Fruit fly (Drosophila melanogaster) whole organism, embryonic: Measurements from ENCODE around the gene Tctp.

ENCODE experiments used
- Adf1 ChIP-seq: fragments of 200-800 bp; sonication (Bioruptor generic); IDR thresholded peaks from 2 replicates; pipeline ENCODE4 v1.3.6; 2022; ENCODE audit warnings: missing biosample characterization, missing genetic modification characterization
- Atf3 ChIP-seq: fragments of 200-800 bp; sonication (Bioruptor generic); optimal IDR thresholded peaks from 3 replicates; lab custom pipeline; 2016; ENCODE audit warnings: missing biosample characterization, missing genetic modification characterization
- BEAF-32 ChIP-seq: fragments of 200-800 bp; sonication (Bioruptor generic); optimal IDR thresholded peaks from 3 replicates; lab custom pipeline; 2017; ENCODE audit warnings: missing biosample characterization, missing genetic modification characterization, mild to moderate bottlenecking, moderate library complexity, missing genetic modification reagents
- Bgb ChIP-seq: fragments of 200-800 bp; sonication (Bioruptor generic); IDR thresholded peaks from 2 replicates; pipeline ENCODE4 v1.3.6; 2022; ENCODE audit warnings: missing biosample characterization, missing genetic modification characterization; ENCODE audit not compliant: partially characterized antibody
- CG10267 ChIP-seq: fragments of 200-800 bp; sonication (Bioruptor generic); optimal IDR thresholded peaks from 2 replicates; lab custom pipeline; 2018; ENCODE audit warnings: missing biosample characterization, mild to moderate bottlenecking, missing genetic modification characterization, moderate library complexity
- CG10654 ChIP-seq: fragments of 200-800 bp; sonication (Bioruptor generic); optimal IDR thresholded peaks from 2 replicates; lab custom pipeline; 2016; ENCODE audit warnings: missing biosample characterization, missing genetic modification characterization
- CG15073 ChIP-seq: fragments of 200-800 bp; sonication (Bioruptor generic); optimal IDR thresholded peaks from 2 replicates; lab custom pipeline; 2016; ENCODE audit warnings: missing biosample characterization, missing genetic modification characterization
- CG1792 ChIP-seq: fragments of 200-800 bp; sonication (Bioruptor generic); optimal IDR thresholded peaks from 2 replicates; lab custom pipeline; 2016; ENCODE audit warnings: missing biosample characterization, missing genetic modification characterization
- CG2120 ChIP-seq: fragments of 200-800 bp; sonication (Bioruptor generic); optimal IDR thresholded peaks from 3 replicates; lab custom pipeline; 2016; ENCODE audit warnings: missing biosample characterization, missing genetic modification characterization
- CG32767 ChIP-seq: fragments of 200-800 bp; sonication (Bioruptor generic); IDR thresholded peaks from 2 replicates; pipeline ENCODE4 v1.3.6; 2022; ENCODE audit warnings: missing biosample characterization, missing genetic modification characterization
- CG34224 ChIP-seq: fragments of 200-800 bp; sonication (Bioruptor generic); IDR thresholded peaks from 3 replicates; pipeline ENCODE4 v1.3.6; 2022; ENCODE audit warnings: missing biosample characterization, missing genetic modification characterization; ENCODE audit not compliant: partially characterized antibody
- CG3995 ChIP-seq: fragments of 200-800 bp; sonication (Bioruptor generic); optimal IDR thresholded peaks from 3 replicates; lab custom pipeline; 2016; ENCODE audit warnings: missing biosample characterization, missing genetic modification characterization
- CG4404 ChIP-seq: fragments of 200-800 bp; sonication (Bioruptor generic); IDR thresholded peaks from 2 replicates; pipeline ENCODE4 v1.3.6; 2022; ENCODE audit warnings: missing biosample characterization, missing genetic modification characterization
- CG5180 ChIP-seq: fragments of 200-800 bp; sonication (Bioruptor generic); optimal IDR thresholded peaks from 3 replicates; lab custom pipeline; 2017; ENCODE audit warnings: missing biosample characterization, missing genetic modification characterization, mild to moderate bottlenecking, moderate library complexity, missing genetic modification reagents
- CG8765 ChIP-seq: fragments of 200-800 bp; sonication (Bioruptor generic); IDR thresholded peaks from 2 replicates; pipeline ENCODE4 v1.3.6; 2022; ENCODE audit warnings: missing biosample characterization, missing genetic modification characterization
- CG8944 ChIP-seq: fragments of 200-800 bp; sonication (Bioruptor generic); optimal IDR thresholded peaks from 3 replicates; lab custom pipeline; 2016; ENCODE audit warnings: missing biosample characterization, missing genetic modification characterization
- CG9215 ChIP-seq: fragments of 200-800 bp; sonication (Bioruptor generic); IDR thresholded peaks from 2 replicates; pipeline ENCODE4 v1.3.6; 2022; ENCODE audit warnings: missing biosample characterization, missing genetic modification characterization
- CG9609 ChIP-seq: fragments of 200-800 bp; sonication (Bioruptor generic); optimal IDR thresholded peaks from 3 replicates; lab custom pipeline; 2016; ENCODE audit warnings: missing biosample characterization, missing genetic modification characterization
- CG9797 ChIP-seq: fragments of 200-800 bp; sonication (Bioruptor generic); optimal IDR thresholded peaks from 3 replicates; lab custom pipeline; 2018; ENCODE audit warnings: missing biosample characterization, mild to moderate bottlenecking, missing genetic modification characterization
- Chrac-16 ChIP-seq: fragments of 200-800 bp; sonication (Bioruptor generic); optimal IDR thresholded peaks from 3 replicates; lab custom pipeline; 2016; ENCODE audit warnings: missing biosample characterization, missing genetic modification characterization
- D ChIP-seq, 2 experiments: fragments of 200-800 bp in 1 of 2; fragments of >200 bp in 1 of 2; sonication (Bioruptor generic) in 1 of 2; optimal IDR thresholded peaks; 2 replicates in 1 of 2; 3 replicates in 1 of 2; lab custom pipeline; 2017; ENCODE audit warnings: mild to moderate bottlenecking in 1 of 2, missing biosample characterization in 1 of 2, missing genetic modification characterization in 1 of 2, missing genetic modification reagents in 1 of 2
- Dek ChIP-seq: fragments of 200-800 bp; sonication (Bioruptor generic); optimal IDR thresholded peaks from 3 replicates; lab custom pipeline; 2019; ENCODE audit warnings: missing biosample characterization, mild to moderate bottlenecking, missing genetic modification characterization, moderate library complexity
- Dll ChIP-seq: fragments of 200-800 bp; sonication (Bioruptor generic); IDR thresholded peaks from 4 replicates; pipeline ENCODE4 v1.3.6; 2022; ENCODE audit warnings: missing biosample characterization, missing genetic modification characterization; ENCODE audit not compliant: partially characterized antibody
- Ets65A ChIP-seq: fragments of 200-800 bp; sonication (Bioruptor generic); peaks from one replicate; lab custom pipeline; 2016; ENCODE audit warnings: missing biosample characterization, missing genetic modification characterization
- Ets97D ChIP-seq: fragments of 200-800 bp; sonication (Bioruptor generic); optimal IDR thresholded peaks from 3 replicates; lab custom pipeline; 2016; ENCODE audit warnings: missing biosample characterization, missing genetic modification characterization
- HLH4C ChIP-seq: fragments of 200-800 bp; sonication (Bioruptor generic); IDR thresholded peaks from 3 replicates; pipeline ENCODE4 v1.3.6; 2022; ENCODE audit warnings: missing biosample characterization, missing genetic modification characterization; ENCODE audit not compliant: partially characterized antibody
- HLH54F ChIP-seq: fragments of 200-800 bp; sonication (Bioruptor generic); optimal IDR thresholded peaks from 3 replicates; lab custom pipeline; 2016; ENCODE audit warnings: missing biosample characterization, missing genetic modification characterization
- HmgD ChIP-seq: fragments of 200-800 bp; sonication (Bioruptor generic); optimal IDR thresholded peaks from 3 replicates; lab custom pipeline; 2016; ENCODE audit warnings: missing biosample characterization, missing genetic modification characterization
- MBD-R2 ChIP-seq: fragments of 200-800 bp; sonication (Bioruptor generic); IDR thresholded peaks from 2 replicates; pipeline ENCODE4 v1.3.6; 2022; ENCODE audit warnings: missing biosample characterization, missing genetic modification characterization
- Mes4 ChIP-seq: fragments of 200-800 bp; sonication (Bioruptor generic); optimal IDR thresholded peaks from 2 replicates; lab custom pipeline; 2016; ENCODE audit warnings: missing biosample characterization, missing genetic modification characterization
- Nf-YC ChIP-seq: fragments of 200-800 bp; optimal IDR thresholded peaks from 3 replicates; lab custom pipeline; 2019; ENCODE audit warnings: missing biosample characterization, mild to moderate bottlenecking, missing genetic modification characterization, moderate library complexity
- Pdp1 ChIP-seq, 2 experiments: fragments of 200-800 bp; sonication (Bioruptor generic); optimal IDR thresholded peaks; 3 replicates each; lab custom pipeline; 2016; ENCODE audit warnings: missing biosample characterization in 2 of 2, missing genetic modification characterization in 2 of 2, mild to moderate bottlenecking in 1 of 2, moderate library complexity in 1 of 2
- ac ChIP-seq: fragments of 200-800 bp; sonication (Bioruptor generic); optimal IDR thresholded peaks from 3 replicates; lab custom pipeline; 2017; ENCODE audit warnings: missing biosample characterization, mild to moderate bottlenecking, missing genetic modification characterization
- amos ChIP-seq: fragments of 200-800 bp; sonication (Bioruptor generic); IDR thresholded peaks from 2 replicates; pipeline ENCODE4 v1.3.6; 2022; ENCODE audit warnings: missing biosample characterization, missing genetic modification characterization; ENCODE audit not compliant: partially characterized antibody
- ap ChIP-seq: fragments of 200-800 bp; sonication (Bioruptor generic); IDR thresholded peaks from 2 replicates; pipeline ENCODE4 v1.3.6; 2022; ENCODE audit warnings: missing biosample characterization, missing genetic modification characterization
- bsh ChIP-seq, 2 experiments: fragments of 200-800 bp; sonication (Bioruptor generic); optimal IDR thresholded peaks; 2 replicates each; lab custom pipeline; 2017 to 2018; ENCODE audit warnings: mild to moderate bottlenecking in 2 of 2, missing biosample characterization in 2 of 2, missing genetic modification characterization in 2 of 2, moderate library complexity in 1 of 2
- crp ChIP-seq, 2 experiments: fragments of 200-800 bp; sonication (Bioruptor generic); optimal IDR thresholded peaks; 2 replicates in 1 of 2; 3 replicates in 1 of 2; lab custom pipeline; 2017; ENCODE audit warnings: missing biosample characterization in 2 of 2, missing genetic modification characterization in 2 of 2, mild to moderate bottlenecking in 1 of 2, moderate library complexity in 1 of 2
- da ChIP-seq: fragments of 200-800 bp; sonication (Bioruptor generic); optimal IDR thresholded peaks from 2 replicates; lab custom pipeline; 2016; ENCODE audit warnings: missing biosample characterization, missing genetic modification characterization
- eve ChIP-seq, 2 experiments: fragments of >200 bp; optimal IDR thresholded peaks; 2 replicates each; lab custom pipeline; 2017; ENCODE audit warnings: missing biosample characterization in 2 of 2, missing genetic modification characterization in 2 of 2
- ewg ChIP-seq: fragments of 200-800 bp; sonication (Bioruptor generic); optimal IDR thresholded peaks from 3 replicates; lab custom pipeline; 2017; ENCODE audit warnings: mild to moderate bottlenecking, missing biosample characterization, missing genetic modification reagents, missing genetic modification characterization
- fd96Cb ChIP-seq: fragments of 200-800 bp; sonication (Bioruptor generic); optimal IDR thresholded peaks from 2 replicates; lab custom pipeline; 2018; ENCODE audit warnings: missing biosample characterization, mild to moderate bottlenecking, missing genetic modification characterization, moderate library complexity
- gfzf ChIP-seq: fragments of 200-800 bp; sonication (Bioruptor generic); optimal IDR thresholded peaks from 2 replicates; lab custom pipeline; 2016; ENCODE audit warnings: missing biosample characterization, mild to moderate bottlenecking, missing genetic modification characterization, moderate library complexity
- gro ChIP-seq: fragments of 200-800 bp; sonication (Bioruptor generic); optimal IDR thresholded peaks from 2 replicates; lab custom pipeline; 2016; ENCODE audit warnings: missing biosample characterization, missing genetic modification characterization
- inv ChIP-seq: fragments of 200-800 bp; sonication (Bioruptor generic); IDR thresholded peaks from 2 replicates; pipeline ENCODE4 v1.3.6; 2022; ENCODE audit warnings: missing biosample characterization, missing genetic modification characterization; ENCODE audit not compliant: partially characterized antibody
- jumu ChIP-seq: fragments of 200-800 bp; sonication (Bioruptor generic); optimal IDR thresholded peaks from 3 replicates; lab custom pipeline; 2016; ENCODE audit warnings: missing biosample characterization, missing genetic modification characterization
- lmd ChIP-seq: fragments of 200-800 bp; sonication (Bioruptor generic); IDR thresholded peaks from 2 replicates; pipeline ENCODE4 v1.3.6; 2022; ENCODE audit warnings: missing biosample characterization, missing genetic modification characterization
- luna ChIP-seq: fragments of 200-800 bp; sonication (Bioruptor generic); optimal IDR thresholded peaks from 2 replicates; lab custom pipeline; 2016; ENCODE audit warnings: missing biosample characterization, missing genetic modification characterization
- twi ChIP-seq: fragments of 200-800 bp; optimal IDR thresholded peaks from 2 replicates; lab custom pipeline; 2019; ENCODE audit warnings: missing biosample characterization, mild to moderate bottlenecking, missing genetic modification characterization, moderate library complexity

Gene Tctp

DNA sequence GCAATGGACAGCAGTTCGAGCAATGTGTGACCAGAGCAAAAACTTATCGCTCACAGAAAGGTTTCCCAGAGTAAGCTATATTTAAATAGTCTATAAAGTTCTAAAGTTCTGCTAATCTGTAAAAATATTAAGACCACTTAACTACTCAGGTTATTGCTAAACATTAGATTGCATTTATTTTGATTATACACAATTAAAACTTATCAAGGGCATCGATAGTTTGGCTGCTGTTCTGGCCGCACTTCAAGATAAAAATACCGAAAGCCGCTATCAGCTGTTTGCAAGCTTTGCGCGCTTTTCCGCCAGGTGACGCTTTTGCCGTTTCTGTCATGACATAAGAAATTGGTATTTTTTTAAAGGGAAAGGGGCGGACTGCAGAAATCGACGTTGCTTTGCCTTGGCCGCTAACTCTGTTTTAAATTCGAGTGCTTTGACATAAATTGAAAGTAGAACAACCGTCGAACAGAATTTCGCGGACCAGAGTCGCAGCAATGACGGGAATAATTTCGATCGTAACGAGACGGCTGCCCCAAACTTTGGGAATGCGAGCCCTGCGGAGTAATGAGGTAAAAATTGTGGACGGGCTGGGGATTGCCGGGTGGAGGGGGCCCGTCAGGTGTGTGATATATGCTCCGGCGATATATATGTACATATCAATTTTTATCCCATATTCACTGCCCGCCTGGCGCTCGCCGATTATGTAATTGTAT lies 34.1 kb downstream of the Tctp start, which contains the start of the genes CG17734 and CG5214 (continued):
- TF ChIP-seq Ets65A (peak; percentile 79), eve (GFP tag; optimal IDR thresholded peaks at IDR 0.05; lab: Kevin White, UChicago) (no peak), Ets97D (GFP tag; lab: Kevin White, UChicago) (peak; percentile 82), Bgb (GFP tag; lab: Robert Waterston, UW) (peak; percentile 60), crp (GFP tag; optimal IDR thresholded peaks at IDR 0.05; lab: Kevin White, UChicago) (peak in 1 of 2 experiments; percentile 72), fd96Cb (tag; lab: Kevin White, UChicago) (no peak), luna (no peak), CG8765 (GFP tag; lab: Robert Waterston, UW) (no peak), Nf-YC (peak; percentile 42), Adf1 (peak; percentile 33; the same call in 1 of the 2 replicates), CG9609 (GFP tag; lab: Kevin White, UChicago) (peak; percentile 39), Dek (tag; lab: Kevin White, UChicago) (peak; percentile 43), lmd (GFP tag; lab: Robert Waterston, UW) (no peak), CG34224 (GFP tag; lab: Robert Waterston, UW) (peak; percentile 69), CG32767 (GFP tag; lab: Robert Waterston, UW) (no peak), D (optimal IDR thresholded peaks at IDR 0.05; lab: Kevin White, UChicago) (no peak), D (GFP tag; optimal IDR thresholded peaks at IDR 0.05; lab: Kevin White, UChicago) (no peak), jumu (GFP tag; lab: Kevin White, UChicago) (no peak), Dll (peak; percentile 87), CG9797 (GFP tag; lab: Kevin White, UChicago) (peak; percentile 76), HmgD (peak; percentile 53), CG10267 (tag; lab: Kevin White, UChicago) (peak; percentile 32), bsh (GFP tag; optimal IDR thresholded peaks at IDR 0.05; lab: Kevin White, UChicago) (no peak), CG2120 (peak; percentile 35), Pdp1 (GFP tag; optimal IDR thresholded peaks at IDR 0.05; lab: Kevin White, UChicago) (peak in 1 of 2 experiments; percentile 99), CG3995 (GFP tag; lab: Kevin White, UChicago) (peak; percentile 24), HLH4C (GFP tag; lab: Robert Waterston, UW) (peak; percentile 58; the same call in 2 of the 3 replicates), CG5180 (GFP tag; lab: Kevin White, UChicago) (no peak), BEAF-32 (GFP tag; lab: Kevin White, UChicago) (peak; percentile 88), gfzf (GFP tag; lab: Kevin White, UChicago) (peak; percentile 84), twi (tag; lab: Kevin White, UChicago) (no peak), CG1792 (peak; percentile 24), CG9215 (GFP tag; lab: Robert Waterston, UW) (no peak), da (GFP tag; lab: Kevin White, UChicago) (no peak), ac (GFP tag; lab: Kevin White, UChicago) (no peak), inv (GFP tag; lab: Robert Waterston, UW) (peak; percentile 71), Atf3 (peak; percentile 38), amos (GFP tag; lab: Robert Waterston, UW) (peak; percentile 67; the same call in 1 of the 2 replicates), MBD-R2 (GFP tag; lab: Robert Waterston, UW) (peak; percentile 40; the same call in 1 of the 2 replicates), CG8944 (no peak), Mes4 (GFP tag; lab: Kevin White, UChicago) (peak; percentile 17), CG15073 (no peak), Chrac-16 (no peak), gro (GFP tag; lab: Kevin White, UChicago) (peak; percentile 71), CG10654 (GFP tag; lab: Kevin White, UChicago) (no peak), HLH54F (GFP tag; lab: Kevin White, UChicago) (peak; percentile 51), CG4404 (no peak), ap (no peak), ewg (GFP tag; lab: Kevin White, UChicago) (peak; percentile 21)
